Fruit fly (Drosophila melanogaster) whole organism, embryonic: Measurements from ENCODE around the gene nmo.

ENCODE experiments used
- CG10959 ChIP-seq: fragments of 200-800 bp; sonication (Bioruptor generic); IDR thresholded peaks from 2 replicates; pipeline ENCODE4 v1.3.6; 2022; ENCODE audit warnings: missing biosample characterization, missing genetic modification characterization
- CG14667 ChIP-seq: fragments of 200-800 bp; sonication (Bioruptor generic); IDR thresholded peaks from 2 replicates; pipeline ENCODE4 v1.3.6; 2022; ENCODE audit warnings: missing biosample characterization, missing genetic modification characterization
- CG30431 ChIP-seq: fragments of 200-800 bp; sonication (Bioruptor generic); optimal IDR thresholded peaks from 2 replicates; lab custom pipeline; 2017; ENCODE audit warnings: missing biosample characterization, missing genetic modification characterization
- bab2 ChIP-seq: fragments of 200-800 bp; sonication (Bioruptor generic); optimal IDR thresholded peaks from 2 replicates; lab custom pipeline; 2016; ENCODE audit warnings: missing biosample characterization, missing genetic modification characterization
- bcd ChIP-seq: fragments of 200-800 bp; sonication (Bioruptor generic); optimal IDR thresholded peaks from 2 replicates; lab custom pipeline; 2017; ENCODE audit warnings: missing biosample characterization, mild to moderate bottlenecking, missing genetic modification characterization
- caup ChIP-seq: fragments of 200-800 bp; sonication (Bioruptor generic); optimal IDR thresholded peaks from 3 replicates; lab custom pipeline; 2017; ENCODE audit warnings: missing biosample characterization, mild to moderate bottlenecking, missing genetic modification characterization, moderate library complexity; ENCODE audit not compliant: severe bottlenecking
- chn ChIP-seq: fragments of 200-800 bp; sonication (Bioruptor generic); optimal IDR thresholded peaks from 2 replicates; lab custom pipeline; 2016; ENCODE audit warnings: missing biosample characterization, missing genetic modification characterization
- kay ChIP-seq: fragments of 200-800 bp; sonication (Bioruptor generic); optimal IDR thresholded peaks from 2 replicates; lab custom pipeline; 2016; ENCODE audit warnings: missing biosample characterization, missing genetic modification characterization
- lola ChIP-seq, 3 experiments: fragments of >200 bp in 2 of 3; fragments of 200-800 bp in 1 of 3; sonication (Bioruptor generic) in 1 of 3; optimal IDR thresholded peaks; 2 replicates each; lab custom pipeline; 2017 to 2019; ENCODE audit warnings: missing biosample characterization in 3 of 3, missing genetic modification characterization in 3 of 3, mild to moderate bottlenecking in 1 of 3, moderate library complexity in 1 of 3
- pan ChIP-seq, 4 experiments: fragments of >200 bp in 3 of 4; fragments of 200-800 bp in 1 of 4; sonication (Bioruptor generic) in 1 of 4; optimal IDR thresholded peaks in 3 of 4; IDR thresholded peaks in 1 of 4; 2 replicates each; pipeline versions ENCODE4 v1.3.6 to Lab custom; 2017 to 2022; ENCODE audit warnings: missing biosample characterization in 2 of 4, missing genetic modification characterization in 2 of 4, mixed read lengths in 1 of 4
- rib ChIP-seq: fragments of 200-800 bp; sonication (Bioruptor generic); IDR thresholded peaks from 2 replicates; pipeline ENCODE4 v1.3.6; 2022; ENCODE audit warnings: missing biosample characterization, missing genetic modification characterization
- slp2 ChIP-seq: fragments of 200-800 bp; sonication (Bioruptor generic); optimal IDR thresholded peaks from 2 replicates; lab custom pipeline; 2016; ENCODE audit warnings: missing biosample characterization, missing genetic modification characterization

DNA sequence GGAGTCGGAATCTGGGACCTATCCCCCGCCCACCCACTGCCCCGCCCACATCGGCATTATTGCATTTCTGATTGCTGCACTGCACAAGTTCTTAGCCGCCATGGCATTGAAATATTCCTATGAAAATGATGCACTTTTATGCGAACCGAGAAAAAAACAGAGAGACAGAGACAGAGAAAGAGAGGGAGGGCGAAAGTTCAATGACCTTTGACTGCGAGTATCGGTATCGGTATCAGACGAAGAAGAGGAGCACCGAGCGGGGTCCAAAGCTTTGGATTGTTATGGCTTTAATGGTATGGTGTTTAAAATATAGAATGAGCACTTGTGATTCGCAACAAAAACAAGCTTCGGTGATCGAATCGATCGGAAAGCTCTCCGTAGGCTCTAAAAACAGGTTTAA, 78.6 kb downstream of the nmo start:
- TF ChIP-seq lola (GFP tag; optimal IDR thresholded peaks at IDR 0.05; lab: Kevin White, UChicago) (no peak), kay (GFP tag; lab: Kevin White, UChicago) (no peak), caup (GFP tag; lab: Kevin White, UChicago) (no peak), bcd (GFP tag; lab: Kevin White, UChicago) (no peak), bab2 (GFP tag; lab: Kevin White, UChicago) (no peak), pan (optimal IDR thresholded peaks at IDR 0.05; lab: Kevin White, UChicago) (no peak), pan (GFP tag; optimal IDR thresholded peaks at IDR 0.05 in 1 of 2, IDR thresholded peaks at IDR 0.05 in 1 of 2) (no peak), CG14667 (GFP tag; lab: Robert Waterston, UW) (no peak), CG10959 (GFP tag; lab: Robert Waterston, UW) (no peak), chn (GFP tag; lab: Kevin White, UChicago) (no peak), slp2 (no peak), CG30431 (GFP tag; lab: Kevin White, UChicago) (no peak), rib (GFP tag; lab: Robert Waterston, UW) (no peak)
